Fruit fly (Drosophila melanogaster) Kc167 (cell line): ENCODE measurements around the gene CG34049.

Experiments
- Myc ChIP-seq: fragments of >200 bp; optimal IDR thresholded peaks from 2 replicates; lab custom pipeline; 2017; ENCODE audit warnings: missing external identifiers
- Sin3A ChIP-seq: fragments of >200 bp; optimal IDR thresholded peaks from 2 replicates; lab custom pipeline; 2018; ENCODE audit warnings: missing external identifiers
- h ChIP-seq: fragments of >200 bp; optimal IDR thresholded peaks from 3 replicates; lab custom pipeline; 2018; ENCODE audit warnings: missing external identifiers
- insv ChIP-seq: fragments of >200 bp; optimal IDR thresholded peaks from 3 replicates; lab custom pipeline; 2018; ENCODE audit warnings: missing external identifiers
- psq ChIP-seq: fragments of >200 bp; optimal IDR thresholded peaks from 2 replicates; lab custom pipeline; 2017; ENCODE audit warnings: missing external identifiers
- ttk ChIP-seq: sonication (Bioruptor generic); optimal IDR thresholded peaks from 2 replicates; lab custom pipeline; 2017; ENCODE audit warnings: missing external identifiers

Gene CG34049

DNA sequence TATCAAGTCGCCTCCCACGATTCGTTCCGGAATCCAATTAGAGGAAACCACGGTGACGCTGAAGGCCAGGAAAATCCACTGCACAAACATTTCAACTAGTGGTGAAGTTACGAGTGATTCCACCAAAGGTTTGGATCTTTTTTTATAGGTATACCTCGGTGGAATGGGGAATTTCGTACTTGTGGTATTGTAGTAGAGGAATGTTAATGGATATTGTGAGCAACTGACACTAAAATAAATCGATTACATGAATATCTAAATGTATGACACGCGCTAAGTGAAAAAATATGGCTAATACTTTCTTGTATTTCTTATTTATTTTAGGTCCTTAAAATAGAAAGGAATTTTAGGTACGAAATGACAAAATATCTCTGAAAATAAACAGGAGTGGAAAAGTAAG is 12.9 kb downstream of the CG34049 start, which contains the start of gene CG17239:
Gene CG17239 (minus strand): TSS at position 101 of the 400 bp plus-strand sequence.
- TF ChIP-seq insv (lab: Kevin White, UChicago) (no peak), psq (no peak), ttk (lab: Kevin White, UChicago) (no peak), Myc (lab: Kevin White, UChicago) (no peak), h (lab: Kevin White, UChicago) (no peak), Sin3A (lab: Kevin White, UChicago) (no peak)

DNA sequence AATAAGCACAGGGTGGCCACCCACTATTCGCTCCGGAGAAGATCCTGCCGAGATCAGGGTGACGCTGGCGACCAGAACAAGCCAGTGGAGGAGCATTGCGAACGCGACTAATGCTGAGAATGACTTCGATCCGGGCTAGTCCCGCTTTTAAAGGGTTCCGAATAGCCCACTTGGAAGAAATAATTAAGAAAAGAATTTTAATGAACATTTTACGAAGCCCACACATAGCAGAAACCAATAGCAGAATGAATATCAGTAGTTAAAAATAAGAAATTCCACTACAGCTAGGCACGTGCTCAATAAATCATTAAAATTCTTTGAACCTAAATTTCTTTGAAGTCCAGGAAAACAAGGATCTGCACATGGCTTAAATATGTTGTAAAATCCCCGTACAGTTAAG is 13.9 kb downstream of the CG34049 start, which contains the start of gene Ser12:
Gene Ser12 (minus strand): TSS at position 101 of the 400 bp plus-strand sequence.
- TF ChIP-seq psq (no peak), ttk (lab: Kevin White, UChicago) (no peak), insv (lab: Kevin White, UChicago) (no peak), h (lab: Kevin White, UChicago) (no peak), Sin3A (lab: Kevin White, UChicago) (no peak), Myc (lab: Kevin White, UChicago) (no peak)

DNA sequence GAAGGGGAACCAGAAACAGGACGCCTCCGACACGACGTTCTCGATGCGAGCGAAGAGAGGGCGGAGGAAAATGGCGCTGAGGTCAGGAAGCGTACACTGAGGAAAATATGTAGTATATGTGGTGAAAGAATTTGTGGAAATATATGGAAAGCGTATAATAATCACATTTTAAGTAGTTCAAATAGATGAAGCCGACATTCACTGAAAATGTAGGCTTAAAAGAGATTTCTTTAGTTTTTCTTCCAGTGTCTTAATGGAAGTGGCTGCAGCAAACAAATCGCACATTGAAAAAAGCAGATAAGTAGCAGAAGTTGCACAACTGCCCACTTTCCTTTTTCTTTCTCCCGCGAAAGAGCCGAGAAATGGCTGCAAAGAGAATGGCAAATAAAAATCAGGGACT is 15.5 kb downstream of the CG34049 start:
- TF ChIP-seq Sin3A (lab: Kevin White, UChicago) = no peak

DNA sequence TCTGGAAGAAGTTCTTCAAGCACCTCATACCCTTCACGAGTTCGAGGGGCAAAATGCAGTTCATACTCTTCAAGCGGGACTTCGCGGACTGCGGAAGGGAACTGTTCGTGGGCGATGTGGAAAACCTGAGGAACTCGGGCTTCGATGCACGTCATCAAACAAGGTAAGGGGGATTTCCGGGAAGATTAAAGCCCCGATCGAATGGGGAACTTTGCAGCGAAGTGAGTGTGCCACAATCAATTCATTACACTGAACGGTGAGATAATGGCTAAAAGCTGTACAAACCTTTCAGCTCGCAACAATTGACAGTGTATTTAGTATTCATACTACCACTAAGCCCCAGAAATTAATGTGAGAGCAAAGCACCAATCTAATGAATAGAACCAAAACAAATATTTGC is 22.3 kb downstream of the CG34049 start:
- TF ChIP-seq psq (no peak), Sin3A (lab: Kevin White, UChicago) (no peak), Myc (lab: Kevin White, UChicago) (no peak), ttk (lab: Kevin White, UChicago) (no peak), h (lab: Kevin White, UChicago) (no peak), insv (lab: Kevin White, UChicago) (no peak)

DNA sequence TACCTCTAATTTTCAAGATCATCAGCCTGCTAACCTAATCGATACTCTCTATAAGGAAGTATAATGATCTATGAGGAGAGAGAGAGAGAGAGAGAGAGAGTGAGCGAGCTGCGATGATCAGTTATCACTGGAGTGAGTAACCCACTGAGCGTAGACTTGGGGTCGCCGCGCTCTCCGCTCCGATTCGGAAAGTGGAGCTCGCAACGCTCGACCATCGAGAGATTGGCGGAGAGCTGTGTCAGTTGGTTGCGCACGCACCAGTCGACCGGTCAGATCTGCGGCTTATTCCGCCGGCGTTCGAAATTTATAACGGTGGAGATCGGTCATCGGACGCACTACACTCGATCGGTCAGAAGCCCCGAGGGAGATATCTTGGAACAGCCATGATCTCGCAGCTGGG is 23.0 kb downstream of the CG34049 start, which contains the start of gene CG4267:
Gene CG4267 (plus strand): TSS at position 240 of the 400 bp plus-strand sequence.
- no peak for TF ChIP-seq Myc (lab: Kevin White, UChicago)
- TF ChIP-seq ttk (lab: Kevin White, UChicago) = no peak
- no peak for TF ChIP-seq psq
- TF ChIP-seq insv (lab: Kevin White, UChicago) = no peak

DNA sequence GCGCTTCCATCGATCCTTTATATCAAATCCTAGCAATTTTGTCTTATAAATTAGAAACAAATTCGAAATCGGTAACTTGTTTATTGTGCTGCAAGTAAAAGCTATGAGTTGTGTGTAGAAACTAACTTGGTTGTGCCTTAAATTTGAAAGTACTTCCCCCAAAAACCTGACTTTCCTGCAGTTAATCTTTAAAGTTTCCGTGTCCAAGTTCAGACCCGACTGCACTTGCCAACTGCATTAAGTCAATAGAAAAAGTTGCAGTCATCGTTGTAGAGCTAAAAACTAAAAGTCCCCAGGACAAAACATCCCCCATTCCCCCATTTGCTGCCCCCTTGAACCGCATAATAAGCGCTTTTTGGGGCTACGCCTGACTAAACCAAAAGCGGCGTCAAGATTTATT is 24.6 kb downstream of the CG34049 start, which contains the start of gene Tengl1:
Gene Tengl1 (minus strand): TSS at position 101 of the 400 bp plus-strand sequence.
- TF ChIP-seq insv (lab: Kevin White, UChicago) (no peak), Myc (lab: Kevin White, UChicago) (no peak), Sin3A (lab: Kevin White, UChicago) (no peak), h (lab: Kevin White, UChicago) (no peak), ttk (lab: Kevin White, UChicago) (no peak), psq (no peak)

DNA sequence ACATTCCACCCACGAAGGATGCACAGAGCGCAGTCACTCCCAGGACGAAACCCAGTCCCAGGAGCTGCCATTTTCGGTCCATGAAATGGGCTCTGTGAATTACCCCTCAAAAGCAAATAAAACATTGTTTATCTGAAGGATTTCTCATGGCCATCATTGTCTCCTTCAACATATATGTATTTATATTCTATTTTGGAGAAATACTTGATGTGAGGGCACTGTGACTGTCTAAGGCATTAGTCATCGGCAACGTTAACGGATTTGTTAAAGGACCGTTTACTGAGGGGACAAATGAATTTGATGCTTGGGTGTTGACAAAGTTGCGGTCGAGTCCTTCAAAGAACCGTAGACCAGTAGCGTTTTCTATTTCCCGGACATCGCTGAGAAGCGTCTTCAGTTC is 25.8 kb downstream of the CG34049 start, which contains the start of gene Tengl2:
Gene Tengl2 (minus strand): TSS at position 101 of the 400 bp plus-strand sequence.
- TF ChIP-seq Sin3A (lab: Kevin White, UChicago) (no peak), h (lab: Kevin White, UChicago) (no peak), Myc (lab: Kevin White, UChicago) (no peak), ttk (lab: Kevin White, UChicago) (no peak), insv (lab: Kevin White, UChicago) (no peak), psq (no peak)

- TF ChIP-seq psq (no peak), ttk (lab: Kevin White, UChicago) (no peak), Sin3A (lab: Kevin White, UChicago) (no peak), Myc (lab: Kevin White, UChicago) (no peak), insv (lab: Kevin White, UChicago) (no peak), h (lab: Kevin White, UChicago) (no peak)
Measured at dm6 chr2L:2238151-2238550, 27.0 kb downstream of the CG34049 start, which contains the start of gene Tengl3. Tengl3 (minus strand) TSS chr2L:2238251.

- TF ChIP-seq psq (peak; percentile 28), h (lab: Kevin White, UChicago) (no peak)
Measured at dm6 chr2L:2236722-2237121, 28.4 kb downstream of the CG34049 start, which contains the start of gene Sec24CD. Sec24CD (minus strand) TSS chr2L:2236844.

dm6 chr2L:2228179-2228849 is 36.8 kb downstream of the CG34049 start:
- TF ChIP-seq insv (lab: Kevin White, UChicago) (no peak), ttk (lab: Kevin White, UChicago) (no peak), Myc (lab: Kevin White, UChicago) (no peak), Sin3A (lab: Kevin White, UChicago) (no peak), psq (no peak), h (lab: Kevin White, UChicago) (no peak)

- TF ChIP-seq insv (lab: Kevin White, UChicago) (no peak), h (lab: Kevin White, UChicago) (no peak), Myc (lab: Kevin White, UChicago) (no peak), ttk (lab: Kevin White, UChicago) (no peak), Sin3A (lab: Kevin White, UChicago) (no peak), psq (no peak)
Measured at dm6 chr2L:2227316-2227715, 37.8 kb downstream of the CG34049 start.
